2 worm cellular contexts compared by ENCODE assay signal in the genomic region with DNA sequence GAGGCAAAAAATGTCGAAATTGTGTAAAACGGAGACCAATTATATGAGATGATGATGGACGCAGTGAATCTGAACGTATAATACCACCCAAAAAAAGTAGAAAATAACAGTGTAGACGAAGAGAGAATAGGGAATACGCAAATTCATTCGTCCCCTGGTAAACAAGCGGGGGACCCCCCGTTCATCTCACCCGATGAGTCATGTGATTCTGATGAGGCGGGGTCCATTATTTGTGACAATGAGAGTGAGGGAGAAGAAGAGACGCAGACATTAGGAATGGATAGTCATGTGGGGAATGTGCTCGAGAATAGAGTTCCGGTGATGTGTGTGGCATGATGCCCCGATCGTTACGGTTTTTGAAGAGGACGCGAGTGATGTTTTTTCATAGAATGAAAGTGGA.
TF ChIP-seq lines count a peak whose summit lies in the region.

No protein-coding gene starts in this region.

TF ChIP-seq in whole organism, L1 larva, 84 proteins besides CTCF, POLR2A, EP300 and RAD21 (continued from another document):
- TF ChIP-seq aly-2 (tag; optimal IDR thresholded peaks at IDR 0.05; lab: Kevin White, UChicago) (no peak), ceh-82 (tag; optimal IDR thresholded peaks at IDR 0.05; lab: Kevin White, UChicago) (no peak), hlh-4 (tag; optimal IDR thresholded peaks at IDR 0.05; lab: Kevin White, UChicago) (no peak)
TF ChIP-seq in whole organism, L1 larva: peak in this region for 35.

TF ChIP-seq in whole organism, young adult, 124 proteins besides CTCF, POLR2A, EP300 and RAD21 (continued from another document):
- TF ChIP-seq gei-17 (GFP tag; optimal IDR thresholded peaks at IDR 0.05; lab: Kevin White, UChicago) (peak; percentile 18), snpc-3.4 (tag; optimal IDR thresholded peaks at IDR 0.05; lab: Kevin White, UChicago) (no peak)
TF ChIP-seq in whole organism, young adult: peak in this region for 24.
